Worm (Caenorhabditis elegans): ENCODE results near the gene str-214.

ce11 chrV:16315004-16315403 lies at the start of gene str-214:
- no peak for TF ChIP-seq ama-1 (optimal IDR thresholded peaks at IDR 0.05)
- no peak for TF ChIP-seq sea-1 (GFP tag; conservative IDR thresholded peaks at IDR 0.05)
- no peak for TF ChIP-seq F13C5.2 (tag; optimal IDR thresholded peaks at IDR 0.05)
- no peak for TF ChIP-seq ceh-36 (tag; optimal IDR thresholded peaks at IDR 0.05)
